Fruit fly (Drosophila melanogaster) whole organism, adult: ENCODE results near the gene Dpm2.

Experiments
- CG11617 ChIP-seq: fragments of 200-800 bp; sonication (Bioruptor generic); optimal IDR thresholded peaks from 2 replicates; lab custom pipeline; 2017; ENCODE audit warnings: mild to moderate bottlenecking, missing biosample characterization, missing genetic modification reagents, missing genetic modification characterization
- CG12768 ChIP-seq: fragments of 200-800 bp; sonication (Bioruptor generic); optimal IDR thresholded peaks from 2 replicates; lab custom pipeline; 2017; ENCODE audit warnings: missing biosample characterization, missing genetic modification characterization, mild to moderate bottlenecking, moderate library complexity, missing genetic modification reagents
- CG14711 ChIP-seq: fragments of 200-800 bp; sonication (Bioruptor generic); optimal IDR thresholded peaks from 2 replicates; lab custom pipeline; 2018; ENCODE audit warnings: missing biosample characterization, mild to moderate bottlenecking, missing genetic modification characterization, moderate library complexity
- CG1620 ChIP-seq: fragments of 200-800 bp; sonication (Bioruptor generic); optimal IDR thresholded peaks from 2 replicates; lab custom pipeline; 2016; ENCODE audit warnings: missing biosample characterization, missing genetic modification characterization
- CG33017 ChIP-seq: fragments of 200-800 bp; sonication (Bioruptor generic); optimal IDR thresholded peaks from 2 replicates; lab custom pipeline; 2018; ENCODE audit warnings: missing biosample characterization, mild to moderate bottlenecking, missing genetic modification characterization, moderate library complexity
- CG5204 ChIP-seq: fragments of 200-800 bp; sonication (Bioruptor generic); optimal IDR thresholded peaks from 2 replicates; lab custom pipeline; 2016; ENCODE audit warnings: missing biosample characterization, missing genetic modification characterization
- CG7045 ChIP-seq: fragments of 200-800 bp; sonication (Bioruptor generic); optimal IDR thresholded peaks from 2 replicates; lab custom pipeline; 2017; ENCODE audit warnings: missing biosample characterization, mild to moderate bottlenecking, missing genetic modification characterization
- CG7101 ChIP-seq: fragments of 200-800 bp; sonication (Bioruptor generic); optimal IDR thresholded peaks from 2 replicates; lab custom pipeline; 2018; ENCODE audit warnings: missing biosample characterization, mild to moderate bottlenecking, missing genetic modification characterization, moderate library complexity
- Clk ChIP-seq: fragments of 200-800 bp; sonication (Bioruptor generic); optimal IDR thresholded peaks from 2 replicates; lab custom pipeline; 2017; ENCODE audit warnings: missing biosample characterization, missing genetic modification characterization
- Crg-1 ChIP-seq: fragments of 200-800 bp; sonication (Bioruptor generic); optimal IDR thresholded peaks from 2 replicates; lab custom pipeline; 2016; ENCODE audit warnings: missing biosample characterization, missing genetic modification characterization
- Hr96 ChIP-seq: fragments of 200-800 bp; sonication (Bioruptor generic); optimal IDR thresholded peaks from 2 replicates; lab custom pipeline; 2016; ENCODE audit warnings: missing biosample characterization, missing genetic modification characterization
- Mnt ChIP-seq: fragments of 200-800 bp; sonication (Bioruptor generic); optimal IDR thresholded peaks from 2 replicates; lab custom pipeline; 2016; ENCODE audit warnings: missing biosample characterization, mild to moderate bottlenecking, missing genetic modification characterization
- bab1 ChIP-seq: fragments of 200-800 bp; sonication (Bioruptor generic); optimal IDR thresholded peaks from 3 replicates; lab custom pipeline; 2019; ENCODE audit warnings: missing biosample characterization, mild to moderate bottlenecking, missing genetic modification characterization, moderate library complexity
- cic ChIP-seq: fragments of 200-800 bp; sonication (Bioruptor generic); optimal IDR thresholded peaks from 2 replicates; lab custom pipeline; 2017; ENCODE audit warnings: missing biosample characterization, mild to moderate bottlenecking, missing genetic modification characterization, moderate library complexity
- cnc ChIP-seq, 2 experiments: fragments of >200 bp; optimal IDR thresholded peaks; 2 replicates each; lab custom pipeline; 2017
- kay ChIP-seq: fragments of 200-800 bp; sonication (Bioruptor generic); peaks from one replicate; lab custom pipeline; 2016; ENCODE audit warnings: missing biosample characterization, missing genetic modification characterization, borderline replicate concordance
- ovo ChIP-seq: fragments of 200-800 bp; sonication (Bioruptor generic); optimal IDR thresholded peaks from 2 replicates; lab custom pipeline; 2016; ENCODE audit warnings: missing biosample characterization, missing genetic modification characterization
- pad ChIP-seq: fragments of 200-800 bp; sonication (Bioruptor generic); optimal IDR thresholded peaks from 3 replicates; lab custom pipeline; 2017; ENCODE audit warnings: missing biosample characterization, missing genetic modification characterization, mild to moderate bottlenecking, moderate library complexity, missing genetic modification reagents
- tj ChIP-seq: fragments of 200-800 bp; sonication (Bioruptor generic); optimal IDR thresholded peaks from 3 replicates; lab custom pipeline; 2017; ENCODE audit warnings: missing biosample characterization, mild to moderate bottlenecking, missing genetic modification characterization, moderate library complexity
- toe ChIP-seq: fragments of 200-800 bp; sonication (Bioruptor generic); optimal IDR thresholded peaks from 2 replicates; lab custom pipeline; 2016; ENCODE audit warnings: missing biosample characterization, missing genetic modification characterization

The Dpm2 gene

dm6 chr3L:3319223-3319643, at the start of gene Dpm2, which contains the start of the genes PIG-C and CG12016:
TSS of gene Dpm2 (plus strand) at chr3L:3319555.
TSS of gene PIG-C (minus strand) at chr3L:3319232.
TSS of gene CG12016 (plus strand) at chr3L:3319555.
- TF ChIP-seq CG33017 (tag; lab: Kevin White, UChicago) (peak; percentile 66), CG11617 (GFP tag; lab: Kevin White, UChicago) (peak; percentile 59), bab1 (GFP tag; lab: Kevin White, UChicago) (peak; percentile 75), CG1620 (peak; percentile 81), CG7045 (GFP tag; lab: Kevin White, UChicago) (peak; percentile 54), CG5204 (no peak), CG7101 (peak; percentile 75), toe (GFP tag; lab: Kevin White, UChicago) (peak; percentile 92), Hr96 (peak; percentile 85), Clk (peak; percentile 44), ovo (peak; percentile 49), Mnt (GFP tag; lab: Kevin White, UChicago) (peak; percentile 76), CG12768 (peak; percentile 40), cic (GFP tag; lab: Kevin White, UChicago) (no peak), kay (GFP tag; lab: Kevin White, UChicago) (no peak), CG14711 (tag; lab: Kevin White, UChicago) (peak; percentile 53), Crg-1 (peak; percentile 65), cnc (optimal IDR thresholded peaks at IDR 0.05; lab: Kevin White, UChicago) (no peak), tj (GFP tag; lab: Kevin White, UChicago) (peak; percentile 40), pad (GFP tag; lab: Kevin White, UChicago) (peak; percentile 54)

- TF ChIP-seq kay (GFP tag; lab: Kevin White, UChicago) (no peak), Hr96 (no peak), Mnt (GFP tag; lab: Kevin White, UChicago) (no peak), CG33017 (tag; lab: Kevin White, UChicago) (no peak), CG1620 (no peak), Clk (no peak), ovo (no peak), CG7045 (GFP tag; lab: Kevin White, UChicago) (no peak), pad (GFP tag; lab: Kevin White, UChicago) (no peak), CG11617 (GFP tag; lab: Kevin White, UChicago) (no peak), CG5204 (no peak), tj (GFP tag; lab: Kevin White, UChicago) (no peak), cnc (optimal IDR thresholded peaks at IDR 0.05; lab: Kevin White, UChicago) (no peak), CG12768 (no peak), CG14711 (tag; lab: Kevin White, UChicago) (no peak), toe (GFP tag; lab: Kevin White, UChicago) (no peak), bab1 (GFP tag; lab: Kevin White, UChicago) (no peak)
Measured at dm6 chr3L:3270736-3271135, 48.6 kb upstream of the Dpm2 start, which contains the start of gene CG14960. TSS of gene CG14960 (plus strand) at chr3L:3271036.

dm6 chr3L:3274463-3275177, 44.7 kb upstream of the Dpm2 start:
- TF ChIP-seq CG7101 = no peak
- TF ChIP-seq cnc (optimal IDR thresholded peaks at IDR 0.05; lab: Kevin White, UChicago) = no peak
- TF ChIP-seq CG12768 = no peak
- TF ChIP-seq pad (GFP tag; lab: Kevin White, UChicago) = no peak
- no peak for TF ChIP-seq CG5204
- TF ChIP-seq CG1620 = no peak
- no peak for TF ChIP-seq ovo
- no peak for TF ChIP-seq CG14711 (tag; lab: Kevin White, UChicago)
- TF ChIP-seq CG33017 (tag; lab: Kevin White, UChicago) = no peak
- TF ChIP-seq bab1 (GFP tag; lab: Kevin White, UChicago) = no peak
- TF ChIP-seq tj (GFP tag; lab: Kevin White, UChicago) = no peak
- no peak for TF ChIP-seq Crg-1
- TF ChIP-seq toe (GFP tag; lab: Kevin White, UChicago) = no peak
- no peak for TF ChIP-seq CG11617 (GFP tag; lab: Kevin White, UChicago)
- no peak for TF ChIP-seq cic (GFP tag; lab: Kevin White, UChicago)
- TF ChIP-seq Hr96 = no peak
- TF ChIP-seq CG7045 (GFP tag; lab: Kevin White, UChicago) = no peak
- no peak for TF ChIP-seq Mnt (GFP tag; lab: Kevin White, UChicago)
- TF ChIP-seq Clk = no peak
- TF ChIP-seq kay (GFP tag; lab: Kevin White, UChicago) = no peak

- no peak for TF ChIP-seq cnc (optimal IDR thresholded peaks at IDR 0.05; lab: Kevin White, UChicago)
- TF ChIP-seq CG33017 (tag; lab: Kevin White, UChicago) = no peak
- TF ChIP-seq pad (GFP tag; lab: Kevin White, UChicago) = no peak
- no peak for TF ChIP-seq CG7045 (GFP tag; lab: Kevin White, UChicago)
- no peak for TF ChIP-seq CG7101
- no peak for TF ChIP-seq CG1620
- TF ChIP-seq CG12768 = no peak
- no peak for TF ChIP-seq ovo
- TF ChIP-seq CG11617 (GFP tag; lab: Kevin White, UChicago) = no peak
- no peak for TF ChIP-seq toe (GFP tag; lab: Kevin White, UChicago)
- TF ChIP-seq kay (GFP tag; lab: Kevin White, UChicago) = no peak
- TF ChIP-seq CG14711 (tag; lab: Kevin White, UChicago) = no peak
- no peak for TF ChIP-seq Hr96
- TF ChIP-seq Mnt (GFP tag; lab: Kevin White, UChicago) = no peak
- no peak for TF ChIP-seq tj (GFP tag; lab: Kevin White, UChicago)
- no peak for TF ChIP-seq Clk
Measured at dm6 chr3L:3276930-3277329, 42.4 kb upstream of the Dpm2 start.

- TF ChIP-seq CG7045 (GFP tag; lab: Kevin White, UChicago) (no peak), tj (GFP tag; lab: Kevin White, UChicago) (no peak), toe (GFP tag; lab: Kevin White, UChicago) (no peak), Crg-1 (no peak), CG5204 (no peak), CG33017 (tag; lab: Kevin White, UChicago) (no peak), pad (GFP tag; lab: Kevin White, UChicago) (no peak), cnc (optimal IDR thresholded peaks at IDR 0.05; lab: Kevin White, UChicago) (no peak), Hr96 (no peak), Clk (no peak), ovo (no peak), CG7101 (no peak), CG1620 (no peak), Mnt (GFP tag; lab: Kevin White, UChicago) (no peak), CG14711 (tag; lab: Kevin White, UChicago) (no peak)
Measured at dm6 chr3L:3279930-3280329, 39.4 kb upstream of the Dpm2 start, which contains the start of gene CG12017. TSS of gene CG12017 (plus strand) at chr3L:3280239.
